Worm (Caenorhabditis elegans): ENCODE data around the gene kel-3.

DNA sequence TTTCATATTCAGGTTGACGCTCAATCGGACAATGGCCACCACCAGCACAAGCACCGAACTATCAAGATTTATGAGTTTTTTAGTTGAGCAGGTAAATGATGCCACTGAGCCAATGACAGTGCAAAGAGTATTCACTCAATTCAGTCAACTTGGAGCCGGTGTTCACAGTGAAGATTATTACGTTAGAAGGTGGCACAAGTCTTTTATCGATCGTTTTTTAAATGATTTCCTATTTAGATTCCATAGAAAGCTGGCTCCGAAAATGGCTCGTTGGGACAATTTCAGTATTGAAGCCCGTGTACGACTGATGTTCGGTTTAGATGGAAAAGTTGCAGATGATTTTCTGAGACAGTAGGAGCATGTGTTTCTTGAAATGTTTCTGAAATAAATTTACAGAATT lies 37.0 kb downstream of the kel-3 start, which contains the start of gene T28A8.5:
- no peak for TF ChIP-seq ces-1 (GFP tag; optimal IDR thresholded peaks at IDR 0.05)
- no peak for TF ChIP-seq ztf-11 (tag; optimal IDR thresholded peaks at IDR 0.05)
- TF ChIP-seq nhr-12 (tag; optimal IDR thresholded peaks at IDR 0.05) = no peak
- TF ChIP-seq blmp-1 (tag; optimal IDR thresholded peaks at IDR 0.05) = no peak
- TF ChIP-seq nhr-28 (tag; optimal IDR thresholded peaks at IDR 0.05) = no peak
- no peak for TF ChIP-seq elt-1 (tag; optimal IDR thresholded peaks at IDR 0.05; ENCODE audit: borderline replicate concordance, insufficient read depth)
- TF ChIP-seq cnd-1 (tag; optimal IDR thresholded peaks at IDR 0.05) = no peak
- TF ChIP-seq snpc-4 (tag; optimal IDR thresholded peaks at IDR 0.05) = no peak
- no peak for TF ChIP-seq sptf-1 (tag; optimal IDR thresholded peaks at IDR 0.05)
- no peak for TF ChIP-seq unc-62 (GFP tag; optimal IDR thresholded peaks at IDR 0.05)
- TF ChIP-seq nhr-76 (tag; optimal IDR thresholded peaks at IDR 0.05) = no peak
- TF ChIP-seq bed-3 (GFP tag; optimal IDR thresholded peaks at IDR 0.05) = no peak

Data from whole organism, mixed stage, embryonic.